Worm (Caenorhabditis elegans): ENCODE data around the gene ins-1.
A peak's percentile ranks its signal among the peaks of the same experiment; 100 is the strongest.

Gene ins-1

ce11 chrIV:10437114-10437513 is 613 bp downstream of the ins-1 start:
- TF ChIP-seq ets-4 (GFP tag; optimal IDR thresholded peaks at IDR 0.05) (no peak), mxl-1 (tag; optimal IDR thresholded peaks at IDR 0.05) (no peak), lin-54 (GFP tag; optimal IDR thresholded peaks at IDR 0.05) (no peak), sea-2 (GFP tag; IDR thresholded peaks at IDR 0.05) (no peak), F57C9.4 (tag; optimal IDR thresholded peaks at IDR 0.05) (no peak)

- TF ChIP-seq nhr-90 (tag; optimal IDR thresholded peaks at IDR 0.05) (no peak), lag-1 (GFP tag; IDR thresholded peaks at IDR 0.05) (no peak), fkh-3 (tag; optimal IDR thresholded peaks at IDR 0.05) (no peak), nhr-80 (tag; optimal IDR thresholded peaks at IDR 0.05) (peak; percentile 96), ets-4 (GFP tag; optimal IDR thresholded peaks at IDR 0.05) (peak; percentile 73), F33H1.4 (GFP tag; IDR thresholded peaks at IDR 0.05) (no peak)
Observed at ce11 chrIV:10438901-10439300, 2.4 kb downstream of the ins-1 start, which contains the start of gene F13B12.3. Gene F13B12.3, plus strand, starts transcription at chrIV:10439123.

- TF ChIP-seq F57A8.1 (GFP tag; optimal IDR thresholded peaks at IDR 0.05) = no peak
- TF ChIP-seq ets-4 (GFP tag; optimal IDR thresholded peaks at IDR 0.05) = no peak
- TF ChIP-seq hlh-26 (GFP tag; conservative IDR thresholded peaks at IDR 0.05) = no peak
- TF ChIP-seq repo-1 (tag; optimal IDR thresholded peaks at IDR 0.05) = no peak
- TF ChIP-seq Y95B8A.8 (GFP tag; IDR thresholded peaks at IDR 0.05) = no peak
- no peak for TF ChIP-seq pbrm-1 (GFP tag; IDR thresholded peaks at IDR 0.05)
- no peak for TF ChIP-seq unc-62 (GFP tag; optimal IDR thresholded peaks at IDR 0.05)
- no peak for TF ChIP-seq T07F8.4 (tag; optimal IDR thresholded peaks at IDR 0.05)
- no peak for TF ChIP-seq rpc-1 (optimal IDR thresholded peaks at IDR 0.05)
- no peak for TF ChIP-seq rpc-1 (tag; optimal IDR thresholded peaks at IDR 0.05)
- TF ChIP-seq zim-3 (tag; optimal IDR thresholded peaks at IDR 0.05) = no peak
- TF ChIP-seq F52B5.7 (tag; optimal IDR thresholded peaks at IDR 0.05) = no peak
Observed at ce11 chrIV:10442904-10443303, 6.4 kb downstream of the ins-1 start.

- no peak for TF ChIP-seq bed-1 (GFP tag; IDR thresholded peaks at IDR 0.05)
- no peak for TF ChIP-seq fkh-3 (tag; optimal IDR thresholded peaks at IDR 0.05)
- TF ChIP-seq egl-18 (GFP tag; IDR thresholded peaks at IDR 0.05) = no peak
- TF ChIP-seq rcor-1 (GFP tag; IDR thresholded peaks at IDR 0.05) = no peak
- TF ChIP-seq F52B5.7 (tag; optimal IDR thresholded peaks at IDR 0.05) = no peak
- no peak for TF ChIP-seq cebp-2 (GFP tag; IDR thresholded peaks at IDR 0.05)
- TF ChIP-seq lsl-1 (GFP tag; optimal IDR thresholded peaks at IDR 0.05) = no peak
- TF ChIP-seq F33H1.4 (GFP tag; IDR thresholded peaks at IDR 0.05) = no peak
- no peak for TF ChIP-seq ztf-28 (GFP tag; IDR thresholded peaks at IDR 0.05)
- no peak for TF ChIP-seq ceh-100 (GFP tag; IDR thresholded peaks at IDR 0.05)
- TF ChIP-seq tbx-9 (tag; optimal IDR thresholded peaks at IDR 0.05; ENCODE audit: borderline replicate concordance) = no peak
- TF ChIP-seq ztf-22 (GFP tag; optimal IDR thresholded peaks at IDR 0.05) = no peak
- TF ChIP-seq K11D2.4 (GFP tag; IDR thresholded peaks at IDR 0.05) = no peak
Observed at ce11 chrIV:10443510-10443909, 7.0 kb downstream of the ins-1 start, which contains the start of gene F13B12.7. Gene F13B12.7, plus strand, starts transcription at chrIV:10443810.

- no peak for TF ChIP-seq dpff-1 (tag; optimal IDR thresholded peaks at IDR 0.05)
- no peak for TF ChIP-seq mes-4 (tag; optimal IDR thresholded peaks at IDR 0.05)
- TF ChIP-seq die-1 (tag; optimal IDR thresholded peaks at IDR 0.05) = no peak
- no peak for TF ChIP-seq ama-1 (optimal IDR thresholded peaks at IDR 0.05)
- TF ChIP-seq ama-1 (GFP tag; optimal IDR thresholded peaks at IDR 0.05) = no peak
Observed at ce11 chrIV:10449799-10450198, 13.3 kb downstream of the ins-1 start, which contains the start of gene F13B12.4. Gene F13B12.4, minus strand, starts transcription at chrIV:10449899.
